Fruit fly (Drosophila melanogaster): ENCODE measurements around the gene ftz.
A peak's percentile ranks its signal among the peaks of the same experiment; 100 is the strongest.

Gene ftz

DNA sequence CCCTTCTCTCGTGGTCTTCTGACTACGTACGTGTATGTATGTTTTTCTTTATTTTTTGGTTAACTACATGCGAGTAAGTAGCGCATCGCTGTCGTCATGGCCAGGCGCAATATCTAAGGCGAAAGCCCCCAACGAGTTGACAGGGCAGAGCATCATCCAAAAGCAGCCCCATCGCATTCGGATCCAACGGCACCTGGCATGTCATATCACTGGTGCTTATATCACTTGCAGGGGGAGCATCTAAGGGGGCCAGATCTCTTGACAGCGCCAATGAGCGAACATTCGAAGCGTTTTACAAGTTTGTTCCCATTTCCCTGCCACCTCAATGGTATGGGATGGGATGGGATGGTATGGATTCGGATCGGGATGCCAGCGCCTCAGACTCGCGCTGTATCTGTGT, 35.9 kb upstream of the ftz start:
- TF ChIP-seq Sp1 (GFP tag; optimal IDR thresholded peaks at IDR 0.05), result no peak
- TF ChIP-seq Dif (GFP tag; optimal IDR thresholded peaks at IDR 0.05; ENCODE audit: partially characterized antibody), result no peak
- TF ChIP-seq CG9705 (GFP tag; optimal IDR thresholded peaks at IDR 0.05), result no peak
- TF ChIP-seq lola (GFP tag; optimal IDR thresholded peaks at IDR 0.05), result no peak
- TF ChIP-seq dsf (GFP tag; optimal IDR thresholded peaks at IDR 0.05; ENCODE audit: borderline replicate concordance), result no peak

DNA sequence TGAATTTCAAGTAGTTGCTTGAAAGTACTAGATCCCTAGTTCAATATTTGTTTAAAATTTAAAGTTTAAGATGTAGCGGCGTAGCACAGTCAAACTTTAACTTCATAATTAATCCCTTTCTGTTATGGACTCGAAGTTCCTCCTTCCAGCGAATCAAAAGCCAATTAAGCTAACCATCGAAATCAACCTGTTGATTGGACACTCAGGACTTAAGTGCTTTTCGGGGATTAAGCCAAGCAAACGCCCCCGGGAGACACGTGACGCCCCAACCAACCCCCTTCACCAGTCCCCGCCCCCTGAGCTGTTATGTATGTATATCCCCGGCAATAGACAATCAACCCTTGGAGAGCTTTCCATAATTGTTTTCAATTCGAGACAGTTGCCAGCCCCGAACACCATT, 32.4 kb upstream of the ftz start:
- TF ChIP-seq usp (GFP tag; optimal IDR thresholded peaks at IDR 0.05), result no peak
- TF ChIP-seq CG32264 (GFP tag; optimal IDR thresholded peaks at IDR 0.05), result no peak
- TF ChIP-seq CG9705 (GFP tag; optimal IDR thresholded peaks at IDR 0.05), result no peak
- no peak for TF ChIP-seq CrebA (GFP tag; optimal IDR thresholded peaks at IDR 0.05; ENCODE audit: borderline replicate concordance)
- no peak for TF ChIP-seq dl (GFP tag; optimal IDR thresholded peaks at IDR 0.05; ENCODE audit: insufficient read depth in 1 of 2, partially characterized antibody in 2 of 2)
- TF ChIP-seq Hr83 (GFP tag; optimal IDR thresholded peaks at IDR 0.05; ENCODE audit: poor library complexity, severe bottlenecking), result no peak
- no peak for TF ChIP-seq Dfd (GFP tag; optimal IDR thresholded peaks at IDR 0.05)
- TF ChIP-seq br (GFP tag; optimal IDR thresholded peaks at IDR 0.05), result no peak
- TF ChIP-seq ey (GFP tag; optimal IDR thresholded peaks at IDR 0.05), result no peak
- TF ChIP-seq Jra (GFP tag; optimal IDR thresholded peaks at IDR 0.05), result no peak
- no peak for TF ChIP-seq HLH106 (tag; optimal IDR thresholded peaks at IDR 0.05)
- no peak for TF ChIP-seq h (GFP tag; optimal IDR thresholded peaks at IDR 0.05)
- no peak for TF ChIP-seq fru (GFP tag; optimal IDR thresholded peaks at IDR 0.05)
- no peak for TF ChIP-seq Sp1 (GFP tag; optimal IDR thresholded peaks at IDR 0.05)
- no peak for TF ChIP-seq OdsH (GFP tag; optimal IDR thresholded peaks at IDR 0.05)
- no peak for TF ChIP-seq tai (GFP tag; optimal IDR thresholded peaks at IDR 0.05)
- no peak for TF ChIP-seq Hr78 (GFP tag; optimal IDR thresholded peaks at IDR 0.05)
- no peak for TF ChIP-seq Myc (optimal IDR thresholded peaks at IDR 0.05)
- TF ChIP-seq Hnf4 (GFP tag; optimal IDR thresholded peaks at IDR 0.05), result no peak

DNA sequence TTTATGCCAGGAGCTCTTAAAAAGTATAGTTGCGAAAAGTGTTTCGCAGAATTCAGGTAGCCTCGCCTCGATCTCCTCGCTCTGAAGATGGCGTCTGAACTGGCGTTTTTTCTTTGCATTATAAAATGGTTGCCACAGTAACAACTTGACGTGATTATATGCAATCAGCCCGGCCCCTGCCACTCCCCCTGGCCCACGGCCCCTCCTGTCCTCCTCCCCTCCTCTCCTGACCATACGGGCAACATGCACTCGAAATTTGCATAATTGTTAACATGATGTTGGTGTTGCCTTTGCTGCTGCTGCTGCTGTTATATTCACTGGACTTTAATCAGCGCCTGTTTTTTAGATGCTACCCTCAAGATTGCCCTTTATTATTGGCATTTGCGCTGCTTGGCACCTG, 25.5 kb upstream of the ftz start:
- TF ChIP-seq Dfd (GFP tag; optimal IDR thresholded peaks at IDR 0.05) (peak; percentile 99), Jra (GFP tag; optimal IDR thresholded peaks at IDR 0.05) (no peak)

DNA sequence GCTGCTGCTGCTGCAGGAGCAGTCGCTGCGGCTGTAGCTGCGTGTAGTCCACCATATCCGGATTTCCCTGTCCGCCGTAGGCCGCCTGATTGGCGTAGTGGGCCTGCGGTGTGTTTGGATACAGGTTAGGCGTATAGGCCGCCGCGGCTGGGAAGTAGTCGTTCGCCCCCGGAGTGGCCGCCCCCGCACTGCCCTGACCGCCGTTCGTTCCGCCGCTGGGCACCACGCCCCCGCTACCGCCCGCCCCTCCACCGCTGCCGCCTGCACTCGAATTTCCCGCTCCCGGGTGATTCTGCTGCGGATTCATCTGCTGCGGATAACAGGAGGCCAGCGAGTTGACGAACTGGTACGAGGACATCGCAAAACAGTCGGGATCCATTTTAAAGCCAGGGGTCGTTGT, 22.3 kb upstream of the ftz start:
- TF ChIP-seq Dfd (GFP tag; optimal IDR thresholded peaks at IDR 0.05) (peak; percentile 96), Hr83 (GFP tag; optimal IDR thresholded peaks at IDR 0.05; ENCODE audit: poor library complexity, severe bottlenecking) (no peak)

DNA sequence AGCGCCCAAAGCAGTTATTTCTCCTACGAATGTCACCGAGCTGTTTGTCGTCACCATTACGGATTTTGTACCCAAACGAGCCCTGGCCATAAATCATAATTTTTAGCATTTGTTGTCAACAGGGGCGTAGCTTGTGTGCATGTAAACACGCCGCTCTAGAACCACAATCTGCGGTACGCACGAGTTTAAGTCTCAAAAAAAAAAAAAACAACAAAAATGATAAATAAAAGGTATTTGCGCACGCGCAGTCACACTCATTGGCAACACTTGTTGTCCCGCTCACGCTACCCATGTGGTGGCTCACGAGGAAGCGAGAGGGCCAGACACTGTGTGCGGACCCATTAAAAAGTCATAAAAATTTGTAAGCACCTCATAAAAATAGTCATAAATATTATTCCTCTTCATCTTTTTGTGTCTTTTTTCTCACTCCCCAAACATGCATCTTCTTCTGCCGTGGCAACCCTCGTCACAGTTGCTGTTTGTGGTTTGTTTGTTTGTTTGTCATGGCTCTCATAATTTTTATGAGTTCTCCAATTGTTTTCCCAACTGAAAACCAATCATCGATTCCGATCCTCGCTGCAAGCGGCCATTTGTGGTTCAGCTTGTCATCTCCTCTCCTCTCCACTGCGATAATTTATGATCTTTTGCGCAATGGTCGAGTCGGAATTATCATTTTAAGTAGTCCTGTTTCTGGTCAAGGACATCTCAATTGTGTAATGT, 18.5 kb upstream of the ftz start:
- TF ChIP-seq Vsx2 (GFP tag; optimal IDR thresholded peaks at IDR 0.05; ENCODE audit: partially characterized antibody) (no peak), fru (GFP tag; optimal IDR thresholded peaks at IDR 0.05) (no peak), brk (GFP tag; optimal IDR thresholded peaks at IDR 0.05) (no peak), lola (GFP tag; optimal IDR thresholded peaks at IDR 0.05) (no peak), woc (GFP tag; optimal IDR thresholded peaks at IDR 0.05) (no peak), Myc (optimal IDR thresholded peaks at IDR 0.05) (no peak), br (GFP tag; optimal IDR thresholded peaks at IDR 0.05) (no peak), Hr83 (GFP tag; optimal IDR thresholded peaks at IDR 0.05; ENCODE audit: poor library complexity, severe bottlenecking) (no peak), OdsH (GFP tag; optimal IDR thresholded peaks at IDR 0.05) (no peak), Rel (GFP tag; optimal IDR thresholded peaks at IDR 0.05) (no peak), Rel (tag; optimal IDR thresholded peaks at IDR 0.05) (no peak), Dif (GFP tag; optimal IDR thresholded peaks at IDR 0.05; ENCODE audit: partially characterized antibody) (no peak), foxo (GFP tag; optimal IDR thresholded peaks at IDR 0.05) (no peak), HLH106 (tag; optimal IDR thresholded peaks at IDR 0.05) (no peak), sage (GFP tag; optimal IDR thresholded peaks at IDR 0.05) (no peak), N (GFP tag; optimal IDR thresholded peaks at IDR 0.05) (no peak), CG32264 (GFP tag; optimal IDR thresholded peaks at IDR 0.05) (no peak), Dfd (GFP tag; optimal IDR thresholded peaks at IDR 0.05) (no peak), GATAd (GFP tag; optimal IDR thresholded peaks at IDR 0.05) (no peak)

Data from whole organism, wandering third instar larva.